Worm (Caenorhabditis elegans) whole organism, young adult: ENCODE results near the gene T01H3.5.

Source experiments
- C17E4.6 ChIP-seq: fragments of 200-800 bp; sonication (Bioruptor generic); IDR thresholded peaks from 2 replicates; pipeline ENCODE4 v1.3.6; 2022; ENCODE audit warnings: missing genetic modification reagents, missing genetic modification characterization, missing compliant biosample characterization
- F10E7.11 ChIP-seq: sonication (generic microtip); optimal IDR thresholded peaks from 2 replicates; lab custom pipeline; 2017; ENCODE audit warnings: mild to moderate bottlenecking, missing genetic modification characterization, moderate library complexity, missing compliant biosample characterization
- F22D6.2 ChIP-seq: sonication (generic microtip); optimal IDR thresholded peaks from 2 replicates; lab custom pipeline; 2016; ENCODE audit warnings: mild to moderate bottlenecking, missing genetic modification characterization, missing compliant biosample characterization
- ama-1 ChIP-seq, 3 experiments: fragments of 150-350 bp in 1 of 3; sonication (generic microtip) in 2 of 3; optimal IDR thresholded peaks; 2 replicates each; lab custom pipeline; 2014 to 2018; ENCODE audit warnings: missing biosample characterization in 2 of 3, missing genetic modification characterization in 2 of 3, missing genetic modification reagents in 2 of 3
- aptf-2 ChIP-seq: fragments of 200-800 bp; sonication (Bioruptor generic); conservative IDR thresholded peaks from 2 replicates; pipeline ENCODE4 v1.3.6; 2022; ENCODE audit warnings: missing genetic modification reagents, missing genetic modification characterization, missing compliant biosample characterization
- ccch-3 ChIP-seq: fragments of 200-800 bp; sonication (Bioruptor generic); optimal IDR thresholded peaks from 2 replicates; lab custom pipeline; 2018; ENCODE audit warnings: mild to moderate bottlenecking, missing genetic modification characterization, missing compliant biosample characterization
- dpl-1 ChIP-seq: fragments of 150-350 bp; optimal IDR thresholded peaks from 2 replicates; lab custom pipeline; 2014; ENCODE audit warnings: missing biosample characterization, missing genetic modification reagents, missing genetic modification characterization
- ets-4 ChIP-seq: fragments of 200-800 bp; sonication (Bioruptor generic); optimal IDR thresholded peaks from 2 replicates; lab custom pipeline; 2018; ENCODE audit warnings: mild to moderate bottlenecking, missing genetic modification characterization, missing compliant biosample characterization
- fkh-3 ChIP-seq: sonication (generic microtip); optimal IDR thresholded peaks from 2 replicates; lab custom pipeline; 2016; ENCODE audit warnings: mild to moderate bottlenecking, missing genetic modification characterization, missing compliant biosample characterization
- nfya-1 ChIP-seq: sonication (generic microtip); optimal IDR thresholded peaks from 2 replicates; lab custom pipeline; 2017; ENCODE audit warnings: antibody characterized with exemption, missing compliant biosample characterization, missing genetic modification characterization, borderline replicate concordance; ENCODE audit not compliant: insufficient read depth
- nhr-179 ChIP-seq: sonication (generic microtip); optimal IDR thresholded peaks from 2 replicates; lab custom pipeline; 2016; ENCODE audit warnings: mild to moderate bottlenecking, missing genetic modification characterization, missing compliant biosample characterization
- snpc-4 ChIP-seq, 5 experiments: fragments of 150-350 bp in 1 of 5; sonication (generic microtip) in 4 of 5; optimal IDR thresholded peaks; 2 replicates each; lab custom pipeline; 2014 to 2018; ENCODE audit warnings: missing genetic modification characterization in 5 of 5, missing biosample characterization in 3 of 5, antibody characterized with exemption in 2 of 5, mild to moderate bottlenecking in 2 of 5, missing compliant biosample characterization in 2 of 5, missing genotype in 2 of 5, moderate library complexity in 2 of 5, missing genetic modification reagents in 1 of 5

ce11 chrII:7879266-7879718 lies at the start of gene T01H3.5, which contains the start of gene vha-4:
- TF ChIP-seq aptf-2 (GFP tag; lab: Robert Waterston, UW) (no peak), snpc-4 (GFP tag; optimal IDR thresholded peaks at IDR 0.05; lab: Kevin White, UChicago) (no peak), snpc-4 (tag; optimal IDR thresholded peaks at IDR 0.05; lab: Kevin White, UChicago) (no peak), C17E4.6 (no peak), ama-1 (optimal IDR thresholded peaks at IDR 0.05; lab: Kevin White, UChicago) (no peak), ama-1 (GFP tag; optimal IDR thresholded peaks at IDR 0.05; lab: Kevin White, UChicago) (no peak), dpl-1 (GFP tag; lab: Kevin White, UChicago) (no peak), ccch-3 (GFP tag; lab: Kevin White, UChicago) (no peak), F22D6.2 (tag; lab: Kevin White, UChicago) (no peak), nhr-179 (no peak), F10E7.11 (tag; lab: Kevin White, UChicago) (no peak), ets-4 (GFP tag; lab: Kevin White, UChicago) (no peak), fkh-3 (tag; lab: Kevin White, UChicago) (no peak), nfya-1 (tag; lab: Kevin White, UChicago) (no peak)
